Fruit fly (Drosophila melanogaster): ENCODE results near the gene CIA30.

DNA sequence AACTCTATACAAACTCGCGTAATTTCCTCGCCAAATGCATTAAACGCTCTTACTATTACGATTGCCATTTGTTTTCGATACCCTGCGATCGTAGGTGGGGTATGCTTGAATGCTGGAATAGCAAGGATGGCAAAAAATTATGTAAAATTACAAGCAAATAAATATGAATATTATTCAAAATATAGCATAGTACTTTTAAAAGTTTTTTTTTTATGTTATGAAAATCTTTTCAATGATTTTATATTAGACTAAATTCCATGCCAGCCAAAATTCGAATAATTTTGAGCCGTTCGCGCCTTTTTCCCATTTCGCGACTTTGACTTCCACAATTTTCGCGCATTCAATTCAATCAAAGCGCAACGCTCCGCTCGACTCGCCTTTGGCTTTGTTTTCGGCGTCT lies 19.4 kb downstream of the CIA30 start:
- no peak for TF ChIP-seq psq (optimal IDR thresholded peaks at IDR 0.05)
- TF ChIP-seq Myc (optimal IDR thresholded peaks at IDR 0.05), result no peak
- no peak for TF ChIP-seq Sin3A (optimal IDR thresholded peaks at IDR 0.05)

Measured in Kc167 (cell line).